Worm (Caenorhabditis elegans) whole organism, midembryonic: ENCODE results near the gene R02C2.1.
A peak's percentile ranks its signal among the peaks of the same experiment; 100 is the strongest.

Source experiments
- T22C8.4 ChIP-seq: fragments of 200-800 bp; sonication (Bioruptor generic); IDR thresholded peaks from 2 replicates; pipeline ENCODE4 v1.3.6; 2022; ENCODE audit warnings: missing genetic modification characterization, missing compliant biosample characterization
- cog-1 ChIP-seq: sonication (generic microtip); optimal IDR thresholded peaks from 2 replicates; lab custom pipeline; 2016; ENCODE audit warnings: missing genetic modification characterization, missing compliant biosample characterization
- flt-1 ChIP-seq: fragments of 200-800 bp; sonication (Bioruptor generic); IDR thresholded peaks from 2 replicates; pipeline ENCODE4 v1.3.6; 2022; ENCODE audit warnings: missing genetic modification characterization, missing compliant biosample characterization
- klf-2 ChIP-seq: fragments of 200-800 bp; sonication (Bioruptor generic); conservative IDR thresholded peaks from 2 replicates; pipeline ENCODE4 v1.3.6; 2022; ENCODE audit warnings: missing genetic modification reagents, missing genetic modification characterization, missing compliant biosample characterization
- med-1 ChIP-seq: sonication (generic microtip); optimal IDR thresholded peaks from 2 replicates; lab custom pipeline; 2017; ENCODE audit warnings: missing genetic modification characterization, mild to moderate bottlenecking, missing compliant biosample characterization, antibody characterized with exemption, missing genetic modification reagents; ENCODE audit not compliant: insufficient read depth
- ref-1 ChIP-seq: fragments of 200-800 bp; sonication (Bioruptor generic); conservative IDR thresholded peaks from 2 replicates; pipeline ENCODE4 v1.3.6; 2022; ENCODE audit warnings: missing genetic modification reagents, missing genetic modification characterization, missing compliant biosample characterization
- tab-1 ChIP-seq: fragments of 200-800 bp; sonication (Bioruptor generic); IDR thresholded peaks from 2 replicates; pipeline ENCODE4 v1.3.6; 2022; ENCODE audit warnings: missing genetic modification characterization, missing compliant biosample characterization
- ztf-23 ChIP-seq: fragments of 200-800 bp; sonication (Bioruptor generic); IDR thresholded peaks from 2 replicates; pipeline ENCODE4 v1.3.6; 2022; ENCODE audit warnings: missing genetic modification reagents, missing genetic modification characterization, missing compliant biosample characterization
- ztf-29 ChIP-seq: fragments of 200-800 bp; sonication (Bioruptor generic); IDR thresholded peaks from 2 replicates; pipeline ENCODE4 v1.3.6; 2022; ENCODE audit warnings: missing genetic modification reagents, missing genetic modification characterization, missing compliant biosample characterization

Gene R02C2.1

ce11 chrV:238094-238493 is at the start of gene R02C2.1:
Gene R02C2.1, minus strand, starts transcription at chrV:238194.
- TF ChIP-seq cog-1 (tag; lab: Kevin White, UChicago), result no peak

ce11 chrV:285298-285697 is 47.3 kb upstream of the R02C2.1 start:
- TF ChIP-seq klf-2 (GFP tag; lab: Robert Waterston, UW) (no peak), flt-1 (GFP tag; lab: Robert Waterston, UW) (no peak), med-1 (GFP tag; lab: Kevin White, UChicago) (no peak)

ce11 chrV:284808-285207 is 46.8 kb upstream of the R02C2.1 start:
- TF ChIP-seq flt-1 (GFP tag; lab: Robert Waterston, UW) (no peak), ztf-29 (GFP tag; lab: Robert Waterston, UW) (no peak), ref-1 (no peak), tab-1 (GFP tag; lab: Robert Waterston, UW) (no peak), cog-1 (tag; lab: Kevin White, UChicago) (no peak), ztf-23 (GFP tag; lab: Robert Waterston, UW) (no peak), klf-2 (GFP tag; lab: Robert Waterston, UW) (no peak), med-1 (GFP tag; lab: Kevin White, UChicago) (no peak), T22C8.4 (GFP tag; lab: Robert Waterston, UW) (no peak)

- TF ChIP-seq T22C8.4 (GFP tag; lab: Robert Waterston, UW) (no peak), tab-1 (GFP tag; lab: Robert Waterston, UW) (no peak), cog-1 (tag; lab: Kevin White, UChicago) (no peak), med-1 (GFP tag; lab: Kevin White, UChicago) (no peak), ztf-23 (GFP tag; lab: Robert Waterston, UW) (no peak), ztf-29 (GFP tag; lab: Robert Waterston, UW) (no peak), klf-2 (GFP tag; lab: Robert Waterston, UW) (no peak), ref-1 (no peak), flt-1 (GFP tag; lab: Robert Waterston, UW) (no peak)
Observed at ce11 chrV:283953-284352, 46.0 kb upstream of the R02C2.1 start.

- TF ChIP-seq ref-1, result no peak
- no peak for TF ChIP-seq ztf-29 (GFP tag; lab: Robert Waterston, UW)
- TF ChIP-seq tab-1 (GFP tag; lab: Robert Waterston, UW), result no peak
- TF ChIP-seq T22C8.4 (GFP tag; lab: Robert Waterston, UW), result no peak
- no peak for TF ChIP-seq ztf-23 (GFP tag; lab: Robert Waterston, UW)
- no peak for TF ChIP-seq med-1 (GFP tag; lab: Kevin White, UChicago)
Observed at ce11 chrV:281616-282015, 43.6 kb upstream of the R02C2.1 start, which contains the start of gene npr-5. Gene npr-5, minus strand, starts transcription at chrV:281716.

- TF ChIP-seq med-1 (GFP tag; lab: Kevin White, UChicago) (no peak), klf-2 (GFP tag; lab: Robert Waterston, UW) (no peak), flt-1 (GFP tag; lab: Robert Waterston, UW) (no peak), ref-1 (no peak), cog-1 (tag; lab: Kevin White, UChicago) (no peak), ztf-23 (GFP tag; lab: Robert Waterston, UW) (no peak), ztf-29 (GFP tag; lab: Robert Waterston, UW) (no peak), tab-1 (GFP tag; lab: Robert Waterston, UW) (no peak), T22C8.4 (GFP tag; lab: Robert Waterston, UW) (no peak)
Observed at ce11 chrV:281111-281510, 43.1 kb upstream of the R02C2.1 start.

ce11 chrV:272837-273236 is 34.8 kb upstream of the R02C2.1 start, which contains the start of gene nlp-70:
Gene nlp-70, minus strand, starts transcription at chrV:272937.
- no peak for TF ChIP-seq ref-1
- TF ChIP-seq med-1 (GFP tag; lab: Kevin White, UChicago), result no peak
- no peak for TF ChIP-seq ztf-23 (GFP tag; lab: Robert Waterston, UW)
- no peak for TF ChIP-seq ztf-29 (GFP tag; lab: Robert Waterston, UW)
- no peak for TF ChIP-seq T22C8.4 (GFP tag; lab: Robert Waterston, UW)
- no peak for TF ChIP-seq flt-1 (GFP tag; lab: Robert Waterston, UW)
- no peak for TF ChIP-seq cog-1 (tag; lab: Kevin White, UChicago)
- TF ChIP-seq klf-2 (GFP tag; lab: Robert Waterston, UW), result no peak
- TF ChIP-seq tab-1 (GFP tag; lab: Robert Waterston, UW), result no peak

ce11 chrV:268007-268406 is 30.0 kb upstream of the R02C2.1 start, which contains the start of gene lgc-26:
Gene lgc-26, plus strand, starts transcription at chrV:268307.
- TF ChIP-seq tab-1 (GFP tag; lab: Robert Waterston, UW) (no peak), ztf-23 (GFP tag; lab: Robert Waterston, UW) (no peak), ref-1 (no peak), klf-2 (GFP tag; lab: Robert Waterston, UW) (no peak), ztf-29 (GFP tag; lab: Robert Waterston, UW) (no peak)

- peak; percentile 54 for TF ChIP-seq cog-1 (tag; lab: Kevin White, UChicago)
Observed at ce11 chrV:265062-265963, 27.3 kb upstream of the R02C2.1 start.

- TF ChIP-seq T22C8.4 (GFP tag; lab: Robert Waterston, UW) (no peak), ztf-23 (GFP tag; lab: Robert Waterston, UW) (no peak)
Observed at ce11 chrV:260334-260733, 22.3 kb upstream of the R02C2.1 start.
